Worm (Caenorhabditis elegans): ENCODE measurements around the gene irld-18.

- TF ChIP-seq ztf-11 (tag; optimal IDR thresholded peaks at IDR 0.05) = no peak
- TF ChIP-seq ceh-43 (GFP tag; optimal IDR thresholded peaks at IDR 0.05) = no peak
- no peak for TF ChIP-seq nhr-12 (tag; optimal IDR thresholded peaks at IDR 0.05)
These were observed 28.9 kb upstream of the irld-18 start for ce11 chrIV:14609774-14610173.
